Worm (Caenorhabditis elegans): ENCODE results near the gene F11C7.6.

The F11C7.6 gene

DNA sequence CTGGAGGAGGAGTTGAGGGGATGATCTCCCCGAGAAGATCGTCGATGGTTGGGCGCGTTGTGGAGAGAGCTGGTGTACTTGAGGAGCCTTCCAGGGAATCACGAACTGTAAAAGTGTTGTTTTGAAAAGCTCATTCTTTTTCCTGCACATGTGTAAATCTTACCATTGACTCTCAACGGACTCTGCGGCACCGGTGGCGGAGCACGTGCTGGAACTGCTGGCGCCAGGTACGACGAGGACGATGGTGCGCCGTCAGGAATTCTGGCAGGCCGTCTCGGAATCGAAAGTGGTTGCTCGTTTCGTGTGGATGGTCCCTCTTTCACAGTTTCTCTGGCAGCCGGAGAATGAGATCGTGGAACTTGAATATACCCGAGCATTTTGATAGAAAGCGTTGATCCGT lies 17.0 kb upstream of the F11C7.6 start:
- no peak for TF ChIP-seq aly-1 (tag; optimal IDR thresholded peaks at IDR 0.05)
- no peak for TF ChIP-seq hnd-1 (tag; optimal IDR thresholded peaks at IDR 0.05)
- TF ChIP-seq ceh-13 (GFP tag; optimal IDR thresholded peaks at IDR 0.05) = no peak
- TF ChIP-seq hmg-4 (GFP tag; optimal IDR thresholded peaks at IDR 0.05) = no peak
- TF ChIP-seq tbx-37 (GFP tag; conservative IDR thresholded peaks at IDR 0.05) = no peak
- no peak for TF ChIP-seq tbx-11 (GFP tag; IDR thresholded peaks at IDR 0.05)
- TF ChIP-seq flt-1 (GFP tag; IDR thresholded peaks at IDR 0.05) = no peak
- TF ChIP-seq sea-1 (GFP tag; conservative IDR thresholded peaks at IDR 0.05) = no peak
- no peak for TF ChIP-seq tra-4 (tag; optimal IDR thresholded peaks at IDR 0.05)
- no peak for TF ChIP-seq ets-7 (tag; optimal IDR thresholded peaks at IDR 0.05)
- TF ChIP-seq ceh-36 (tag; optimal IDR thresholded peaks at IDR 0.05) = no peak
- no peak for TF ChIP-seq hmbx-1 (tag; optimal IDR thresholded peaks at IDR 0.05)
- TF ChIP-seq pes-1 (GFP tag; IDR thresholded peaks at IDR 0.05) = no peak
- TF ChIP-seq F13C5.2 (tag; optimal IDR thresholded peaks at IDR 0.05) = no peak

- TF ChIP-seq F13C5.2 (tag; optimal IDR thresholded peaks at IDR 0.05) (no peak), B0310.2 (tag; optimal IDR thresholded peaks at IDR 0.05) (no peak), hnd-1 (tag; optimal IDR thresholded peaks at IDR 0.05) (no peak), tbx-11 (GFP tag; IDR thresholded peaks at IDR 0.05) (no peak), ama-1 (optimal IDR thresholded peaks at IDR 0.05) (no peak), ets-7 (tag; optimal IDR thresholded peaks at IDR 0.05) (no peak), tbx-37 (GFP tag; conservative IDR thresholded peaks at IDR 0.05) (no peak), flt-1 (GFP tag; IDR thresholded peaks at IDR 0.05) (no peak), pes-1 (GFP tag; IDR thresholded peaks at IDR 0.05) (no peak), scrt-1 (GFP tag; IDR thresholded peaks at IDR 0.05) (no peak), sea-1 (GFP tag; conservative IDR thresholded peaks at IDR 0.05) (no peak), tra-4 (tag; optimal IDR thresholded peaks at IDR 0.05) (no peak), hmbx-1 (tag; optimal IDR thresholded peaks at IDR 0.05) (no peak), ceh-36 (tag; optimal IDR thresholded peaks at IDR 0.05) (no peak), aly-1 (tag; optimal IDR thresholded peaks at IDR 0.05) (no peak), ceh-13 (GFP tag; optimal IDR thresholded peaks at IDR 0.05) (no peak)
These were observed 16.3 kb upstream of the F11C7.6 start for ce11 chrX:17385102-17385501.

DNA sequence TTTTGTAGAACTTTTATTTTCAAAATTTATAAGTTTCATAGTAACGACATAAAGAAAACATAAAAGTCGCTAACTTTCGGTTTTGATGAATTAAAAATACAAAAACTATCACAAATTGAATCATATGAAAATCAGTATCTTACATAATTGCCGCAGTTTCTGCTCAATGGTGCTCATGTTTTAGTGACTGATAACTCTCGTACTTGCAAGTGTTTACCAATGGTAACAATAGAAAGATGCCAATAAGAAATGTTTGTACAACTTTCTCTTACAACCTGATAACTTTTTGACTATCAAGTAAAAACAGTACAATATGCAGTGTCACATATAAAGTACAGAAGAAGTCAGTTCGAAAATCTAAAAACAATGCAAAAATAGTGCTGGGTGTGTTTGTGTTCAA lies 15.2 kb upstream of the F11C7.6 start:
- TF ChIP-seq aly-1 (tag; optimal IDR thresholded peaks at IDR 0.05) = no peak
- TF ChIP-seq scrt-1 (GFP tag; IDR thresholded peaks at IDR 0.05) = no peak
- no peak for TF ChIP-seq sea-1 (GFP tag; conservative IDR thresholded peaks at IDR 0.05)
- TF ChIP-seq ets-7 (tag; optimal IDR thresholded peaks at IDR 0.05) = no peak
- TF ChIP-seq flt-1 (GFP tag; IDR thresholded peaks at IDR 0.05) = no peak
- no peak for TF ChIP-seq ceh-13 (GFP tag; optimal IDR thresholded peaks at IDR 0.05)
- no peak for TF ChIP-seq ama-1 (optimal IDR thresholded peaks at IDR 0.05)
- TF ChIP-seq tra-4 (tag; optimal IDR thresholded peaks at IDR 0.05) = no peak
- no peak for TF ChIP-seq hmbx-1 (tag; optimal IDR thresholded peaks at IDR 0.05)
- TF ChIP-seq B0310.2 (tag; optimal IDR thresholded peaks at IDR 0.05) = no peak
- TF ChIP-seq F13C5.2 (tag; optimal IDR thresholded peaks at IDR 0.05) = no peak
- no peak for TF ChIP-seq ceh-36 (tag; optimal IDR thresholded peaks at IDR 0.05)
- TF ChIP-seq hnd-1 (tag; optimal IDR thresholded peaks at IDR 0.05) = no peak
- no peak for TF ChIP-seq tbx-37 (GFP tag; conservative IDR thresholded peaks at IDR 0.05)
- no peak for TF ChIP-seq pes-1 (GFP tag; IDR thresholded peaks at IDR 0.05)
- TF ChIP-seq tbx-11 (GFP tag; IDR thresholded peaks at IDR 0.05) = no peak
- no peak for TF ChIP-seq hmg-4 (GFP tag; optimal IDR thresholded peaks at IDR 0.05)

DNA sequence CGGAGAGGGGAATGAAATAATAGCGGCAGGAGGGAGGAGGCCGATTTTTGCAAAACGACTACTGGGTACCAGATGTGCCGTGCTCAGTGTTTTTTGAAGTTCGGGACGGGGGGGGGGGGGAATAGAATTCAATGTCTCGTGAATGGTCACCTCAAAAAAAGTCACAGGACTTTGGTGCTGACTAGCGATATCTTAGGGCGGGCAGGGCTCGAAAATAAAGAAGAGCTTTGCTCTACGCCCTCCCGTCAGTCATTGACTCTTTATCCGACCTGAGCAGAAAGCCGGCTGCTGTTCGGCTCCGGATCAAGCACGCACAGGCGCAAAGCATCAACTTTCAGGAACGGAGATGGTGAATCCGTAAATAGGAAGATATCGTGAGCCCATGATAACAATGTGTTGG lies 10.8 kb upstream of the F11C7.6 start:
- no peak for TF ChIP-seq hmg-4 (GFP tag; optimal IDR thresholded peaks at IDR 0.05)
- TF ChIP-seq tra-4 (tag; optimal IDR thresholded peaks at IDR 0.05) = no peak
- no peak for TF ChIP-seq hnd-1 (tag; optimal IDR thresholded peaks at IDR 0.05)
- TF ChIP-seq ets-7 (tag; optimal IDR thresholded peaks at IDR 0.05) = no peak
- no peak for TF ChIP-seq tbx-11 (GFP tag; IDR thresholded peaks at IDR 0.05)
- no peak for TF ChIP-seq scrt-1 (GFP tag; IDR thresholded peaks at IDR 0.05)
- TF ChIP-seq hmbx-1 (tag; optimal IDR thresholded peaks at IDR 0.05) = no peak
- TF ChIP-seq flt-1 (GFP tag; IDR thresholded peaks at IDR 0.05) = no peak
- no peak for TF ChIP-seq ceh-13 (GFP tag; optimal IDR thresholded peaks at IDR 0.05)
- no peak for TF ChIP-seq aly-1 (tag; optimal IDR thresholded peaks at IDR 0.05)
- no peak for TF ChIP-seq tbx-37 (GFP tag; conservative IDR thresholded peaks at IDR 0.05)
- TF ChIP-seq F13C5.2 (tag; optimal IDR thresholded peaks at IDR 0.05) = no peak
- no peak for TF ChIP-seq sea-1 (GFP tag; conservative IDR thresholded peaks at IDR 0.05)

DNA sequence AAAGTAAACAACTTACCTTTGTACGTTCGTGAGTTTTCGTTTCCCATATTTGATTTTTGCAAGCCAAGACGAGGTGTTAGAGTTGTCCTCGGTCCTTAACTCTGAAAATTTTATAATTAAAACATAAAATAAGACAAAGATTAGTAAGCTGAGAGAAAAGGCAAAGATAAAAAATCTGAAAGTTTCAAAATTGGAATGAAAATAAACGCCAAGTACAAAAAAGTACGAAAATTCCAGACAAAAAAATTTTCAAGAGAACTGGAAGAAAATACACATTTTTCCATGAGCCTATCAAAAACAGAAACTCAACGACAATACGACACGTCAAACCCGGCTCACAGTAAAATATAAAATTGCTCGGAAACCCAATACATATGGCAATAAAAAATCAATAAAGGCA lies 9.8 kb upstream of the F11C7.6 start, which contains the start of gene F10D7.5:
TSS of gene F10D7.5 (minus strand) at position 101 of the 400 bp plus-strand sequence.
- no peak for TF ChIP-seq ceh-36 (tag; optimal IDR thresholded peaks at IDR 0.05)
- no peak for TF ChIP-seq aly-1 (tag; optimal IDR thresholded peaks at IDR 0.05)
- no peak for TF ChIP-seq scrt-1 (GFP tag; IDR thresholded peaks at IDR 0.05)
- TF ChIP-seq pes-1 (GFP tag; IDR thresholded peaks at IDR 0.05) = no peak
- TF ChIP-seq tbx-11 (GFP tag; IDR thresholded peaks at IDR 0.05) = no peak
- TF ChIP-seq ama-1 (optimal IDR thresholded peaks at IDR 0.05) = no peak
- TF ChIP-seq sea-1 (GFP tag; conservative IDR thresholded peaks at IDR 0.05) = no peak
- TF ChIP-seq tbx-37 (GFP tag; conservative IDR thresholded peaks at IDR 0.05) = no peak
- TF ChIP-seq ets-7 (tag; optimal IDR thresholded peaks at IDR 0.05) = no peak
- no peak for TF ChIP-seq hmg-4 (GFP tag; optimal IDR thresholded peaks at IDR 0.05)
- TF ChIP-seq hmbx-1 (tag; optimal IDR thresholded peaks at IDR 0.05) = no peak
- TF ChIP-seq ceh-13 (GFP tag; optimal IDR thresholded peaks at IDR 0.05) = no peak
- TF ChIP-seq flt-1 (GFP tag; IDR thresholded peaks at IDR 0.05) = no peak
- no peak for TF ChIP-seq F13C5.2 (tag; optimal IDR thresholded peaks at IDR 0.05)
- TF ChIP-seq B0310.2 (tag; optimal IDR thresholded peaks at IDR 0.05) = no peak
- no peak for TF ChIP-seq hnd-1 (tag; optimal IDR thresholded peaks at IDR 0.05)
- TF ChIP-seq tra-4 (tag; optimal IDR thresholded peaks at IDR 0.05) = no peak

DNA sequence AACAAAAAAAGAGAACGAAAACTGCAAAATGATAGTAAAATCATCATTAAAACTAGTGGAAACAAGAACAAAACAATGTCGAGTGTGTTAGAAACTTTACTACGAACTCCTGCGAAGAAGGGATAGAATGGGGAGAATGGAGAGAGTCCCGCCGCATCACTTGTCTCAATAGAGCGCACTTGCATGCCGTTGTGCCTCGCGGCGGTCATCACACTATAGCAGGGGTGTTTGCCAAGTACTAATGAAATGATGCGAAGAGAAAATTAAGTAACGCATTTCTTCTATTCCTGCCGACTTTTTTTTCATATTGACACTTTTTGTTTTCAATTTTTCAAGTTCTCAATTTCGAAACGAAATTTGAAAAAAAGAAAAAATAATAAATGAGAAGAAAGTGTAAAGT lies 9.2 kb upstream of the F11C7.6 start:
- TF ChIP-seq F13C5.2 (tag; optimal IDR thresholded peaks at IDR 0.05) = peak; percentile 71
- no peak for TF ChIP-seq tra-4 (tag; optimal IDR thresholded peaks at IDR 0.05)
- TF ChIP-seq ceh-36 (tag; optimal IDR thresholded peaks at IDR 0.05) = no peak
- TF ChIP-seq ceh-13 (GFP tag; optimal IDR thresholded peaks at IDR 0.05) = no peak
- TF ChIP-seq ama-1 (optimal IDR thresholded peaks at IDR 0.05) = no peak
- TF ChIP-seq tbx-11 (GFP tag; IDR thresholded peaks at IDR 0.05) = no peak
- TF ChIP-seq tbx-37 (GFP tag; conservative IDR thresholded peaks at IDR 0.05) = no peak
- TF ChIP-seq scrt-1 (GFP tag; IDR thresholded peaks at IDR 0.05) = no peak
- TF ChIP-seq pes-1 (GFP tag; IDR thresholded peaks at IDR 0.05) = no peak
- no peak for TF ChIP-seq aly-1 (tag; optimal IDR thresholded peaks at IDR 0.05)
- TF ChIP-seq hmbx-1 (tag; optimal IDR thresholded peaks at IDR 0.05) = no peak
- TF ChIP-seq flt-1 (GFP tag; IDR thresholded peaks at IDR 0.05) = no peak
- TF ChIP-seq sea-1 (GFP tag; conservative IDR thresholded peaks at IDR 0.05) = no peak
- no peak for TF ChIP-seq hnd-1 (tag; optimal IDR thresholded peaks at IDR 0.05)
- peak; percentile 60 for TF ChIP-seq hmg-4 (GFP tag; optimal IDR thresholded peaks at IDR 0.05)
- TF ChIP-seq B0310.2 (tag; optimal IDR thresholded peaks at IDR 0.05) = no peak
- no peak for TF ChIP-seq ets-7 (tag; optimal IDR thresholded peaks at IDR 0.05)

Measured in whole organism, early embryonic.